Fruit fly (Drosophila melanogaster): Measurements from ENCODE around the gene Gr64f.

dm6 chr3L:4003316-4003715 is 32.3 kb upstream of the Gr64f start, which contains the start of gene CG14985:
- TF ChIP-seq CG12605 (GFP tag; IDR thresholded peaks at IDR 0.05) (no peak), rn (GFP tag; IDR thresholded peaks at IDR 0.05) (no peak), Pif1B (GFP tag; optimal IDR thresholded peaks at IDR 0.05) (no peak), CG4496 (GFP tag; IDR thresholded peaks at IDR 0.05) (no peak), EcR (GFP tag; optimal IDR thresholded peaks at IDR 0.05) (no peak), CG9948 (tag; optimal IDR thresholded peaks at IDR 0.05) (no peak), gl (tag; optimal IDR thresholded peaks at IDR 0.05) (no peak)
